Fruit fly (Drosophila melanogaster) whole organism, embryonic: Measurements from ENCODE around the gene CG32679.

Experiments used
- Asciz ChIP-seq: fragments of 200-800 bp; sonication (Bioruptor generic); optimal IDR thresholded peaks from 2 replicates; lab custom pipeline; 2017; ENCODE audit warnings: missing biosample characterization, mild to moderate bottlenecking, missing genetic modification characterization, missing genetic modification reagents
- CG10267 ChIP-seq: fragments of 200-800 bp; sonication (Bioruptor generic); optimal IDR thresholded peaks from 2 replicates; lab custom pipeline; 2018; ENCODE audit warnings: missing biosample characterization, mild to moderate bottlenecking, missing genetic modification characterization, moderate library complexity
- CG11695 ChIP-seq: fragments of 200-800 bp; sonication (Bioruptor generic); IDR thresholded peaks from 3 replicates; pipeline ENCODE4 v1.3.6; 2022; ENCODE audit warnings: missing biosample characterization, missing genetic modification characterization
- CG14860 ChIP-seq: fragments of 200-800 bp; sonication (Bioruptor generic); IDR thresholded peaks from 3 replicates; pipeline ENCODE4 v1.3.6; 2022; ENCODE audit warnings: missing biosample characterization, missing genetic modification characterization; ENCODE audit not compliant: partially characterized antibody
- CG14965 ChIP-seq: fragments of 200-800 bp; sonication (Bioruptor generic); optimal IDR thresholded peaks from 2 replicates; lab custom pipeline; 2016; ENCODE audit warnings: missing biosample characterization, missing genetic modification characterization, borderline replicate concordance
- CG15269 ChIP-seq: fragments of 200-800 bp; sonication (Bioruptor generic); optimal IDR thresholded peaks from 2 replicates; lab custom pipeline; 2018; ENCODE audit warnings: missing biosample characterization, mild to moderate bottlenecking, missing genetic modification characterization, moderate library complexity
- CG1603 ChIP-seq: fragments of 200-800 bp; sonication (Bioruptor generic); optimal IDR thresholded peaks from 2 replicates; lab custom pipeline; 2019; ENCODE audit warnings: missing biosample characterization, mild to moderate bottlenecking, missing genetic modification characterization, moderate library complexity
- CG18262 ChIP-seq: fragments of 200-800 bp; optimal IDR thresholded peaks from 3 replicates; lab custom pipeline; 2019; ENCODE audit warnings: missing biosample characterization, mild to moderate bottlenecking, missing genetic modification characterization, moderate library complexity
- CG2712 ChIP-seq: fragments of 200-800 bp; optimal IDR thresholded peaks from 3 replicates; lab custom pipeline; 2019; ENCODE audit warnings: missing biosample characterization, mild to moderate bottlenecking, missing genetic modification characterization, moderate library complexity
- CG30020 ChIP-seq: fragments of 200-800 bp; optimal IDR thresholded peaks from 2 replicates; lab custom pipeline; 2019; ENCODE audit warnings: missing biosample characterization, mild to moderate bottlenecking, missing genetic modification characterization, moderate library complexity
- CG31441 ChIP-seq: fragments of 200-800 bp; sonication (Bioruptor generic); IDR thresholded peaks from 2 replicates; pipeline ENCODE4 v1.3.6; 2022; ENCODE audit warnings: missing biosample characterization, missing genetic modification characterization
- CG3726 ChIP-seq: fragments of 200-800 bp; sonication (Bioruptor generic); IDR thresholded peaks from 3 replicates; pipeline ENCODE4, ENCODE4 v1.3.6; 2022; ENCODE audit warnings: missing biosample characterization, missing genetic modification characterization
- CG4404 ChIP-seq: fragments of 200-800 bp; sonication (Bioruptor generic); IDR thresholded peaks from 2 replicates; pipeline ENCODE4 v1.3.6; 2022; ENCODE audit warnings: missing biosample characterization, missing genetic modification characterization
- CG4424 ChIP-seq: fragments of 200-800 bp; sonication (Bioruptor generic); optimal IDR thresholded peaks from 3 replicates; lab custom pipeline; 2016; ENCODE audit warnings: missing biosample characterization, missing genetic modification characterization
- CG4820 ChIP-seq: fragments of 200-800 bp; sonication (Bioruptor generic); optimal IDR thresholded peaks from 3 replicates; lab custom pipeline; 2016; ENCODE audit warnings: missing biosample characterization, missing genetic modification characterization
- CG6254 ChIP-seq: fragments of 200-800 bp; sonication (Bioruptor generic); optimal IDR thresholded peaks from 3 replicates; lab custom pipeline; 2017; ENCODE audit warnings: mild to moderate bottlenecking, missing biosample characterization, missing genetic modification reagents, missing genetic modification characterization
- CG7556 ChIP-seq: fragments of 200-800 bp; sonication (Bioruptor generic); optimal IDR thresholded peaks from 2 replicates; lab custom pipeline; 2017; ENCODE audit warnings: missing biosample characterization, mild to moderate bottlenecking, missing genetic modification characterization
- CG7745 ChIP-seq: fragments of 200-800 bp; sonication (Bioruptor generic); optimal IDR thresholded peaks from 2 replicates; lab custom pipeline; 2018; ENCODE audit warnings: missing biosample characterization, mild to moderate bottlenecking, missing genetic modification characterization, moderate library complexity
- CG8944 ChIP-seq: fragments of 200-800 bp; sonication (Bioruptor generic); optimal IDR thresholded peaks from 3 replicates; lab custom pipeline; 2016; ENCODE audit warnings: missing biosample characterization, missing genetic modification characterization
- CG9932 ChIP-seq: fragments of 200-800 bp; sonication (Bioruptor generic); IDR thresholded peaks from 2 replicates; pipeline ENCODE4 v1.3.6; 2022; ENCODE audit warnings: missing biosample characterization, missing genetic modification characterization
- Dbx ChIP-seq: fragments of 200-800 bp; sonication (Bioruptor generic); IDR thresholded peaks from 3 replicates; pipeline ENCODE4 v1.3.6; 2022; ENCODE audit warnings: missing biosample characterization, missing genetic modification characterization
- ERR ChIP-seq: fragments of 200-800 bp; sonication (Bioruptor generic); optimal IDR thresholded peaks from 2 replicates; lab custom pipeline; 2016; ENCODE audit warnings: missing biosample characterization, missing genetic modification characterization
- Lpt ChIP-seq: fragments of >200 bp; optimal IDR thresholded peaks from 2 replicates; lab custom pipeline; 2018; ENCODE audit warnings: missing biosample characterization, missing genetic modification characterization
- Max ChIP-seq: fragments of 200-800 bp; sonication (Bioruptor generic); optimal IDR thresholded peaks from 2 replicates; lab custom pipeline; 2016; ENCODE audit warnings: missing biosample characterization, mild to moderate bottlenecking, missing genetic modification characterization
- Med ChIP-seq: fragments of 200-800 bp; sonication (Bioruptor generic); peaks from one replicate; lab custom pipeline; 2016; ENCODE audit warnings: missing biosample characterization, missing genetic modification characterization, mild to moderate bottlenecking, inconsistent platforms, moderate library complexity
- Pdp1 ChIP-seq, 2 experiments: fragments of 200-800 bp; sonication (Bioruptor generic); optimal IDR thresholded peaks; 3 replicates each; lab custom pipeline; 2016; ENCODE audit warnings: missing biosample characterization in 2 of 2, missing genetic modification characterization in 2 of 2, mild to moderate bottlenecking in 1 of 2, moderate library complexity in 1 of 2
- Scr ChIP-seq: fragments of 200-800 bp; sonication (Bioruptor generic); IDR thresholded peaks from 2 replicates; pipeline ENCODE4 v1.3.6; 2022; ENCODE audit warnings: missing biosample characterization, missing genetic modification characterization; ENCODE audit not compliant: partially characterized antibody
- Six4 ChIP-seq: fragments of 200-800 bp; sonication (Bioruptor generic); optimal IDR thresholded peaks from 2 replicates; lab custom pipeline; 2016; ENCODE audit warnings: missing biosample characterization, missing genetic modification characterization
- Sox102F ChIP-seq: fragments of 200-800 bp; sonication (Bioruptor generic); optimal IDR thresholded peaks from 2 replicates; lab custom pipeline; 2018; ENCODE audit warnings: missing biosample characterization, mild to moderate bottlenecking, missing genetic modification characterization, moderate library complexity
- ab ChIP-seq: fragments of 200-800 bp; sonication (Bioruptor generic); optimal IDR thresholded peaks from 2 replicates; lab custom pipeline; 2016; ENCODE audit warnings: missing biosample characterization, missing genetic modification characterization
- bbx ChIP-seq: fragments of 200-800 bp; sonication (Bioruptor generic); IDR thresholded peaks from 2 replicates; pipeline ENCODE4 v1.3.6; 2022; ENCODE audit warnings: missing biosample characterization, missing genetic modification characterization; ENCODE audit not compliant: partially characterized antibody
- bigmax ChIP-seq: fragments of 200-800 bp; sonication (Bioruptor generic); optimal IDR thresholded peaks from 2 replicates; lab custom pipeline; 2018; ENCODE audit warnings: missing biosample characterization, mild to moderate bottlenecking, missing genetic modification characterization
- crp ChIP-seq, 2 experiments: fragments of 200-800 bp; sonication (Bioruptor generic); optimal IDR thresholded peaks; 2 replicates in 1 of 2; 3 replicates in 1 of 2; lab custom pipeline; 2017; ENCODE audit warnings: missing biosample characterization in 2 of 2, missing genetic modification characterization in 2 of 2, mild to moderate bottlenecking in 1 of 2, moderate library complexity in 1 of 2
- disco-r ChIP-seq: fragments of 200-800 bp; sonication (Bioruptor generic); optimal IDR thresholded peaks from 2 replicates; lab custom pipeline; 2016; ENCODE audit warnings: missing biosample characterization, missing genetic modification characterization
- dm ChIP-seq: fragments of 200-800 bp; sonication (Bioruptor generic); optimal IDR thresholded peaks from 3 replicates; lab custom pipeline; 2016; ENCODE audit warnings: missing biosample characterization, missing genetic modification characterization
- dmrt99B ChIP-seq: fragments of 200-800 bp; sonication (Bioruptor generic); optimal IDR thresholded peaks from 2 replicates; lab custom pipeline; 2018; ENCODE audit warnings: missing biosample characterization, mild to moderate bottlenecking, missing genetic modification characterization, moderate library complexity
- eve ChIP-seq, 2 experiments: fragments of >200 bp; optimal IDR thresholded peaks; 2 replicates each; lab custom pipeline; 2017; ENCODE audit warnings: missing biosample characterization in 2 of 2, missing genetic modification characterization in 2 of 2
- ewg ChIP-seq: fragments of 200-800 bp; sonication (Bioruptor generic); optimal IDR thresholded peaks from 3 replicates; lab custom pipeline; 2017; ENCODE audit warnings: mild to moderate bottlenecking, missing biosample characterization, missing genetic modification reagents, missing genetic modification characterization
- ftz-f1 ChIP-seq: fragments of 200-800 bp; sonication (Bioruptor generic); optimal IDR thresholded peaks from 2 replicates; lab custom pipeline; 2016; ENCODE audit warnings: missing biosample characterization, missing genetic modification characterization
- ham ChIP-seq: fragments of 200-800 bp; sonication (Bioruptor generic); IDR thresholded peaks from 2 replicates; pipeline ENCODE4 v1.3.6; 2022; ENCODE audit warnings: missing biosample characterization, missing genetic modification characterization
- hb ChIP-seq: fragments of 200-800 bp; sonication (Bioruptor generic); IDR thresholded peaks from 3 replicates; pipeline ENCODE4 v1.3.6; 2022; ENCODE audit warnings: missing biosample characterization, missing genetic modification characterization; ENCODE audit not compliant: partially characterized antibody
- insv ChIP-seq, 2 experiments: fragments of 200-800 bp; sonication (Bioruptor generic); optimal IDR thresholded peaks; 3 replicates each; lab custom pipeline; 2016 to 2018; ENCODE audit warnings: missing biosample characterization in 2 of 2, missing genetic modification characterization in 2 of 2
- kah ChIP-seq: fragments of 200-800 bp; sonication (Bioruptor generic); optimal IDR thresholded peaks from 2 replicates; lab custom pipeline; 2018; ENCODE audit warnings: missing biosample characterization, mild to moderate bottlenecking, missing genetic modification characterization
- ken ChIP-seq: fragments of 200-800 bp; sonication (Bioruptor generic); IDR thresholded peaks from 3 replicates; pipeline ENCODE4 v1.3.6; 2022; ENCODE audit warnings: missing biosample characterization, missing genetic modification characterization
- knrl ChIP-seq: fragments of 200-800 bp; sonication (Bioruptor generic); IDR thresholded peaks from 3 replicates; pipeline ENCODE4 v1.3.6; 2022; ENCODE audit warnings: missing biosample characterization, missing genetic modification characterization; ENCODE audit not compliant: partially characterized antibody
- row ChIP-seq: fragments of 200-800 bp; sonication (Bioruptor generic); IDR thresholded peaks from 3 replicates; pipeline ENCODE4 v1.3.6; 2022; ENCODE audit warnings: missing biosample characterization, missing genetic modification characterization
- schlank ChIP-seq: fragments of 200-800 bp; sonication (Bioruptor generic); optimal IDR thresholded peaks from 2 replicates; lab custom pipeline; 2018; ENCODE audit warnings: missing biosample characterization, mild to moderate bottlenecking, missing genetic modification characterization
- sens ChIP-seq: fragments of 200-800 bp; sonication (Bioruptor generic); peaks from one replicate; lab custom pipeline; 2016; ENCODE audit warnings: missing biosample characterization, missing genetic modification characterization
- sqz ChIP-seq: fragments of 200-800 bp; sonication (Bioruptor generic); optimal IDR thresholded peaks from 3 replicates; lab custom pipeline; 2018; ENCODE audit warnings: missing biosample characterization, mild to moderate bottlenecking, missing genetic modification characterization
- sug ChIP-seq: fragments of 200-800 bp; optimal IDR thresholded peaks from 2 replicates; lab custom pipeline; 2019; ENCODE audit warnings: missing biosample characterization, mild to moderate bottlenecking, missing genetic modification characterization, moderate library complexity
- z ChIP-seq: fragments of 200-800 bp; sonication (Bioruptor generic); IDR thresholded peaks from 3 replicates; pipeline ENCODE4 v1.3.6; 2022; ENCODE audit warnings: missing biosample characterization, missing genetic modification characterization

The CG32679 gene

DNA sequence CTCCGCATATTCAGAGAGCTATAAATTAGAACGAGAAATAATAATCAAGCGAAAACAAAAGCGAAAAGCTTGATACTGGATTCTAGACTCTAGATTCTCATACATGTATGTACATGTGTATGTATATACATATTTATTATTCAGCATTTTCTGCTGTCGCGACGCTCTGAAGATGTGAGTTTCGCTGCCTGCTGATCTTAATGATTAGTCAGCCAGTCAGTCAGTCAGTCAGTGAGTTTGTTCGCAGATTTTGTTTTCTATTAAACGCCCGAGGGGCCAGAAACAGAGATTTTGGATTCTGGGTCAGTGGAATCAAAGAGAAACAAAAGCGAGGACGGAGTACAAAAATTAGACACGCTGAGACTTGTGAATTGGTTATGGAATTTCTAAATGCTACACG is 45.0 kb downstream of the CG32679 start (continued):
- TF ChIP-seq Pdp1 (GFP tag; optimal IDR thresholded peaks at IDR 0.05; lab: Kevin White, UChicago) (peak in 1 of 2 experiments; percentile 12), Dbx (no peak), insv (GFP tag; optimal IDR thresholded peaks at IDR 0.05; lab: Kevin White, UChicago) (no peak), kah (GFP tag; lab: Kevin White, UChicago) (no peak), Max (no peak), ham (no peak), CG30020 (tag; lab: Kevin White, UChicago) (no peak), disco-r (GFP tag; lab: Kevin White, UChicago) (no peak), CG14965 (GFP tag; lab: Kevin White, UChicago) (no peak), sqz (GFP tag; lab: Kevin White, UChicago) (no peak), CG3726 (GFP tag; lab: Robert Waterston, UW) (no peak), bigmax (GFP tag; lab: Kevin White, UChicago) (no peak), CG4820 (no peak), CG6254 (no peak), Asciz (no peak), Lpt (no peak), z (no peak), ab (GFP tag; lab: Kevin White, UChicago) (no peak), Sox102F (no peak), CG31441 (GFP tag; lab: Robert Waterston, UW) (no peak), sug (tag; lab: Kevin White, UChicago) (peak; percentile 23), CG1603 (tag; lab: Kevin White, UChicago) (no peak), ewg (GFP tag; lab: Kevin White, UChicago) (no peak), Med (GFP tag; lab: Kevin White, UChicago) (peak; percentile 62), CG2712 (tag; lab: Kevin White, UChicago) (no peak), CG4424 (GFP tag; lab: Kevin White, UChicago) (no peak), dm (GFP tag; lab: Kevin White, UChicago) (no peak), CG8944 (no peak), CG4404 (GFP tag; lab: Robert Waterston, UW) (no peak)

DNA sequence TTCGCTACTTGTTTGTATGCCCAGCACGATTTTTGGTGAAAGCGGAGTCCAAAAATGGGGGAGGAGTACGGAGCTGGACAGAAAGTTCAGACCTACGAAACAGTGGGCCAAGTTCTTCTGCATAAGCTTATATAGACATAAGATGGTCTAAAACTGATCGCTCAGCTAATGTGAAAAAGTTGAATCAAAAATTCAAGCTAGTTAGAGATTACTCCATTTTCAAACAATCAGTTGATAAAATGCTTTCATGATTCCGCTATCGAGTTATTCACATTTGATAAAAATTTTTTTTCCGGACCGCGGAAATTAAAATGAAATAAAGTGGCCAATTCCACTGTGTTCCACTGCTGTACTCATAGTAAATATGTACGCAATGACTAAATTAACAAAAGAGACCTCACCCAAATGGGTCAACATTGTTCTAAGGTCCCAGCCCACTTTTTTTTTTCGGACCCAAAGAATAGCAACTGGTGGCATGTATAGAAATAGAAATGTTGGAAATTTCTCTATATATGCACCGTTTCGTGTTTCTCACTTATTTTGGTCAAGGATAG is 46.8 kb downstream of the CG32679 start:
- no peak for TF ChIP-seq schlank (tag; lab: Kevin White, UChicago)
- TF ChIP-seq hb (GFP tag; lab: Robert Waterston, UW) = no peak
- TF ChIP-seq Med (GFP tag; lab: Kevin White, UChicago) = peak; percentile 52
- no peak for TF ChIP-seq knrl
- peak; percentile 26 for TF ChIP-seq CG7556 (GFP tag; lab: Kevin White, UChicago)
- peak; percentile 7 for TF ChIP-seq CG10267 (tag; lab: Kevin White, UChicago)
- no peak for TF ChIP-seq ken (GFP tag; lab: Robert Waterston, UW)
- TF ChIP-seq CG14860 (GFP tag; lab: Robert Waterston, UW) = no peak
- 0 out of 3 replicates have a peak, but pooled peaks have one; percentile 19 for TF ChIP-seq CG11695 (GFP tag; lab: Robert Waterston, UW)
- TF ChIP-seq CG9932 (GFP tag; lab: Robert Waterston, UW) = no peak
- peak; percentile 76 for TF ChIP-seq sens (GFP tag; lab: Kevin White, UChicago)
- TF ChIP-seq Scr (GFP tag; lab: Robert Waterston, UW) = no peak
- TF ChIP-seq CG2712 (tag; lab: Kevin White, UChicago) = peak; percentile 15
- TF ChIP-seq CG7745 (tag; lab: Kevin White, UChicago) = no peak
- no peak for TF ChIP-seq ftz-f1
- TF ChIP-seq row = peak; percentile 27; the same call in 1 of the 3 replicates
- TF ChIP-seq ERR (GFP tag; lab: Kevin White, UChicago) = no peak
- no peak for TF ChIP-seq CG4404 (GFP tag; lab: Robert Waterston, UW)
- peak; percentile 37 for TF ChIP-seq dmrt99B
- TF ChIP-seq crp (GFP tag; optimal IDR thresholded peaks at IDR 0.05; lab: Kevin White, UChicago) = no peak
- TF ChIP-seq CG18262 = peak; percentile 33
- peak in 1 of 2 experiments; percentile 0 for TF ChIP-seq eve (GFP tag; optimal IDR thresholded peaks at IDR 0.05; lab: Kevin White, UChicago)
- TF ChIP-seq Six4 (GFP tag; lab: Kevin White, UChicago) = no peak
- TF ChIP-seq CG15269 = peak; percentile 10
- TF ChIP-seq bbx (GFP tag; lab: Robert Waterston, UW) = no peak
